Worm (Caenorhabditis elegans) whole organism, mixed stage, embryonic: ENCODE results near the gene F49E12.7.

Experiments
- M03D4.4 ChIP-seq: sonication (generic microtip); optimal IDR thresholded peaks from 2 replicates; lab custom pipeline; 2017; ENCODE audit warnings: mild to moderate bottlenecking, missing genetic modification characterization, missing compliant biosample characterization
- bed-3 ChIP-seq: fragments of 200-800 bp; sonication (Bioruptor generic); optimal IDR thresholded peaks from 3 replicates; lab custom pipeline; 2018; ENCODE audit warnings: mild to moderate bottlenecking, missing genetic modification characterization, moderate library complexity, missing compliant biosample characterization
- blmp-1 ChIP-seq: fragments of 150-350 bp; optimal IDR thresholded peaks from 2 replicates; lab custom pipeline; 2014; ENCODE audit warnings: missing biosample characterization, missing genetic modification characterization
- ceh-39 ChIP-seq: fragments of 150-350 bp; optimal IDR thresholded peaks from 2 replicates; lab custom pipeline; 2014; ENCODE audit warnings: missing biosample characterization, missing genetic modification characterization
- ceh-43 ChIP-seq: fragments of 200-800 bp; sonication (Bioruptor generic); optimal IDR thresholded peaks from 2 replicates; lab custom pipeline; 2018; ENCODE audit warnings: mild to moderate bottlenecking, missing genetic modification characterization, moderate library complexity, missing compliant biosample characterization
- ceh-83 ChIP-seq: fragments of 200-800 bp; sonication (Bioruptor generic); optimal IDR thresholded peaks from 2 replicates; lab custom pipeline; 2018; ENCODE audit warnings: mild to moderate bottlenecking, missing genetic modification characterization, missing compliant biosample characterization
- ces-1 ChIP-seq: fragments of 150-350 bp; optimal IDR thresholded peaks from 2 replicates; lab custom pipeline; 2014; ENCODE audit warnings: missing biosample characterization, missing genetic modification reagents, missing genetic modification characterization
- cnd-1 ChIP-seq: fragments of 200-800 bp; sonication (Bioruptor generic); optimal IDR thresholded peaks from 2 replicates; lab custom pipeline; 2018; ENCODE audit warnings: mild to moderate bottlenecking, missing genetic modification characterization, missing compliant biosample characterization
- drap-1 ChIP-seq: fragments of 200-800 bp; sonication (Bioruptor generic); optimal IDR thresholded peaks from 3 replicates; lab custom pipeline; 2018; ENCODE audit warnings: mild to moderate bottlenecking, missing genetic modification characterization, missing compliant biosample characterization
- elt-1 ChIP-seq: sonication (generic microtip); optimal IDR thresholded peaks from 2 replicates; lab custom pipeline; 2017; ENCODE audit warnings: missing genetic modification characterization, mild to moderate bottlenecking, missing compliant biosample characterization, antibody characterized with exemption, moderate library complexity, borderline replicate concordance; ENCODE audit not compliant: insufficient read depth
- elt-3 ChIP-seq: fragments of 150-350 bp; optimal IDR thresholded peaks from 2 replicates; lab custom pipeline; 2014; ENCODE audit warnings: missing biosample characterization, missing genetic modification characterization
- flh-1 ChIP-seq: fragments of 200-800 bp; sonication (Bioruptor generic); optimal IDR thresholded peaks from 2 replicates; lab custom pipeline; 2018; ENCODE audit warnings: mild to moderate bottlenecking, missing genetic modification characterization, moderate library complexity, missing compliant biosample characterization
- ham-2 ChIP-seq: fragments of 200-800 bp; sonication (Bioruptor generic); optimal IDR thresholded peaks from 2 replicates; lab custom pipeline; 2018; ENCODE audit warnings: mild to moderate bottlenecking, missing genetic modification characterization, missing compliant biosample characterization
- hlh-1 ChIP-seq: fragments of 150-350 bp; optimal IDR thresholded peaks from 2 replicates; lab custom pipeline; 2014; ENCODE audit warnings: missing biosample characterization, missing genetic modification reagents, missing genetic modification characterization
- lin-13 ChIP-seq: fragments of 150-350 bp; optimal IDR thresholded peaks from 2 replicates; lab custom pipeline; 2014; ENCODE audit warnings: missing biosample characterization, missing genetic modification characterization
- lin-32 ChIP-seq: fragments of 200-800 bp; sonication (Bioruptor generic); optimal IDR thresholded peaks from 2 replicates; lab custom pipeline; 2018; ENCODE audit warnings: mild to moderate bottlenecking, missing genetic modification characterization, missing compliant biosample characterization
- lsy-2 ChIP-seq: fragments of 150-350 bp; optimal IDR thresholded peaks from 2 replicates; lab custom pipeline; 2014; ENCODE audit warnings: missing biosample characterization, missing genetic modification characterization
- mab-5 ChIP-seq: fragments of 150-350 bp; optimal IDR thresholded peaks from 2 replicates; lab custom pipeline; 2014; ENCODE audit warnings: missing biosample characterization, missing genetic modification characterization
- mep-1 ChIP-seq: fragments of 150-350 bp; optimal IDR thresholded peaks from 2 replicates; lab custom pipeline; 2017; ENCODE audit warnings: missing biosample characterization, missing genetic modification reagents, missing genetic modification characterization, inconsistent platforms
- nhr-12 ChIP-seq: fragments of 150-350 bp; optimal IDR thresholded peaks from 2 replicates; lab custom pipeline; 2014; ENCODE audit warnings: missing biosample characterization, missing genetic modification characterization
- nhr-2 ChIP-seq: fragments of 150-350 bp; optimal IDR thresholded peaks from 2 replicates; lab custom pipeline; 2014; ENCODE audit warnings: missing biosample characterization, missing genetic modification characterization
- nhr-237 ChIP-seq: fragments of 150-350 bp; optimal IDR thresholded peaks from 2 replicates; lab custom pipeline; 2014; ENCODE audit warnings: missing biosample characterization, missing genetic modification characterization
- nhr-28 ChIP-seq: fragments of 150-350 bp; optimal IDR thresholded peaks from 2 replicates; lab custom pipeline; 2014; ENCODE audit warnings: missing biosample characterization, missing genetic modification characterization
- nhr-76 ChIP-seq: sonication (generic microtip); optimal IDR thresholded peaks from 2 replicates; lab custom pipeline; 2017; ENCODE audit warnings: missing biosample characterization, missing genetic modification characterization
- pha-4 ChIP-seq: fragments of 150-350 bp; optimal IDR thresholded peaks from 2 replicates; lab custom pipeline; 2018; ENCODE audit warnings: missing biosample characterization, missing genetic modification reagents, missing genetic modification characterization
- sem-2 ChIP-seq: fragments of 200-800 bp; sonication (Bioruptor generic); optimal IDR thresholded peaks from 2 replicates; lab custom pipeline; 2018; ENCODE audit warnings: mild to moderate bottlenecking, missing genetic modification characterization, missing compliant biosample characterization
- snpc-4 ChIP-seq: fragments of 150-350 bp; optimal IDR thresholded peaks from 2 replicates; lab custom pipeline; 2014; ENCODE audit warnings: missing biosample characterization, missing genetic modification characterization
- sptf-1 ChIP-seq: sonication (generic microtip); optimal IDR thresholded peaks from 2 replicates; lab custom pipeline; 2017; ENCODE audit warnings: mild to moderate bottlenecking, missing genetic modification characterization, moderate library complexity, missing compliant biosample characterization
- tbx-8 ChIP-seq: fragments of 200-800 bp; sonication (Bioruptor generic); optimal IDR thresholded peaks from 2 replicates; lab custom pipeline; 2018; ENCODE audit warnings: mild to moderate bottlenecking, missing genetic modification characterization, moderate library complexity, missing compliant biosample characterization
- unc-120 ChIP-seq: sonication (generic microtip); optimal IDR thresholded peaks from 2 replicates; lab custom pipeline; 2017; ENCODE audit warnings: missing genetic modification characterization, missing compliant biosample characterization; ENCODE audit not compliant: poor library complexity, severe bottlenecking
- unc-39 ChIP-seq: fragments of 150-350 bp; optimal IDR thresholded peaks from 2 replicates; lab custom pipeline; 2014; ENCODE audit warnings: missing biosample characterization, missing genetic modification characterization
- unc-62 ChIP-seq: fragments of 150-350 bp; optimal IDR thresholded peaks from 2 replicates; lab custom pipeline; 2014; ENCODE audit warnings: missing biosample characterization, missing genetic modification reagents, missing genetic modification characterization
- zip-8 ChIP-seq: fragments of 150-350 bp; optimal IDR thresholded peaks from 2 replicates; lab custom pipeline; 2014; ENCODE audit warnings: missing biosample characterization, missing genetic modification characterization

F49E12.7 gene

ce11 chrII:8381197-8381596 is 14.7 kb downstream of the F49E12.7 start, which contains the start of gene F49E12.12:
Gene F49E12.12 (plus strand): TSS chrII:8381497.
- no peak for TF ChIP-seq nhr-12 (tag; lab: Kevin White, UChicago)
- no peak for TF ChIP-seq ceh-39
- no peak for TF ChIP-seq ham-2 (GFP tag; lab: Kevin White, UChicago)
- no peak for TF ChIP-seq flh-1 (GFP tag; lab: Kevin White, UChicago)
- TF ChIP-seq mep-1 (tag; lab: Kevin White, UChicago), result no peak
- TF ChIP-seq sem-2 (GFP tag; lab: Kevin White, UChicago), result no peak
- TF ChIP-seq nhr-2 (tag; lab: Kevin White, UChicago), result no peak
- no peak for TF ChIP-seq unc-62 (GFP tag; lab: Kevin White, UChicago)
- no peak for TF ChIP-seq blmp-1
- TF ChIP-seq snpc-4 (tag; lab: Kevin White, UChicago), result no peak
- TF ChIP-seq lin-13 (tag; lab: Kevin White, UChicago), result no peak
- TF ChIP-seq lsy-2 (tag; lab: Kevin White, UChicago), result no peak
- no peak for TF ChIP-seq unc-39
- no peak for TF ChIP-seq zip-8 (tag; lab: Kevin White, UChicago)
- TF ChIP-seq ces-1 (GFP tag; lab: Kevin White, UChicago), result no peak
- TF ChIP-seq ceh-83, result no peak
- no peak for TF ChIP-seq cnd-1
- TF ChIP-seq lin-32, result no peak
- no peak for TF ChIP-seq elt-3 (tag; lab: Kevin White, UChicago)

- TF ChIP-seq blmp-1 (no peak), sptf-1 (no peak)
Measured at ce11 chrII:8380188-8380587, 15.8 kb downstream of the F49E12.7 start.

ce11 chrII:8377722-8378121 is 18.2 kb downstream of the F49E12.7 start:
- TF ChIP-seq bed-3 (GFP tag; lab: Kevin White, UChicago) (no peak), lin-32 (no peak)

ce11 chrII:8370194-8370593 is 25.7 kb downstream of the F49E12.7 start:
- TF ChIP-seq sptf-1, result no peak
- TF ChIP-seq ces-1 (GFP tag; lab: Kevin White, UChicago), result peak; percentile 38

- TF ChIP-seq sptf-1 (no peak), bed-3 (GFP tag; lab: Kevin White, UChicago) (no peak), nhr-2 (tag; lab: Kevin White, UChicago) (no peak), unc-62 (GFP tag; lab: Kevin White, UChicago) (no peak), mab-5 (tag; lab: Kevin White, UChicago) (no peak), elt-1 (no peak), nhr-237 (tag; lab: Kevin White, UChicago) (no peak), blmp-1 (no peak), pha-4 (no peak), drap-1 (GFP tag; lab: Kevin White, UChicago) (no peak), lin-13 (tag; lab: Kevin White, UChicago) (no peak), ceh-39 (no peak), unc-120 (tag; lab: Kevin White, UChicago) (no peak), lsy-2 (tag; lab: Kevin White, UChicago) (no peak), mep-1 (tag; lab: Kevin White, UChicago) (no peak), nhr-76 (tag; lab: Kevin White, UChicago) (no peak), ceh-43 (no peak)
- TF ChIP-seq, all 35 proteins: peak for 0
Measured at ce11 chrII:8369059-8369458, 26.9 kb downstream of the F49E12.7 start, which contains the start of gene amt-3. Gene amt-3 (minus strand): TSS chrII:8369159.

ce11 chrII:8360453-8360852 is 35.5 kb downstream of the F49E12.7 start, which contains the start of gene M195.2:
Gene M195.2 (plus strand): TSS chrII:8360753.
- TF ChIP-seq lin-32 (no peak), sem-2 (GFP tag; lab: Kevin White, UChicago) (no peak), ces-1 (GFP tag; lab: Kevin White, UChicago) (no peak)

- TF ChIP-seq ceh-39 (no peak), cnd-1 (no peak), elt-1 (no peak), sptf-1 (no peak), nhr-28 (tag; lab: Kevin White, UChicago) (no peak), hlh-1 (tag; lab: Kevin White, UChicago) (no peak), ceh-43 (no peak), mep-1 (tag; lab: Kevin White, UChicago) (no peak), flh-1 (GFP tag; lab: Kevin White, UChicago) (no peak), M03D4.4 (tag; lab: Kevin White, UChicago) (no peak), ces-1 (GFP tag; lab: Kevin White, UChicago) (no peak), lin-13 (tag; lab: Kevin White, UChicago) (no peak), ceh-83 (no peak), bed-3 (GFP tag; lab: Kevin White, UChicago) (no peak), nhr-76 (tag; lab: Kevin White, UChicago) (no peak), unc-62 (GFP tag; lab: Kevin White, UChicago) (no peak), nhr-237 (tag; lab: Kevin White, UChicago) (no peak), tbx-8 (GFP tag; lab: Kevin White, UChicago) (no peak), pha-4 (no peak)
Measured at ce11 chrII:8359350-8359749, 36.6 kb downstream of the F49E12.7 start, which contains the start of gene col-77. Gene col-77 (minus strand): TSS chrII:8359381.
